Worm (Caenorhabditis elegans) whole organism, midembryonic: ENCODE data around the gene cyp-35B1.

Experiments used
- T22C8.4 ChIP-seq: fragments of 200-800 bp; sonication (Bioruptor generic); IDR thresholded peaks from 2 replicates; pipeline ENCODE4 v1.3.6; 2022; ENCODE audit warnings: missing genetic modification characterization, missing compliant biosample characterization
- cog-1 ChIP-seq: sonication (generic microtip); optimal IDR thresholded peaks from 2 replicates; lab custom pipeline; 2016; ENCODE audit warnings: missing genetic modification characterization, missing compliant biosample characterization
- flt-1 ChIP-seq: fragments of 200-800 bp; sonication (Bioruptor generic); IDR thresholded peaks from 2 replicates; pipeline ENCODE4 v1.3.6; 2022; ENCODE audit warnings: missing genetic modification characterization, missing compliant biosample characterization
- ref-1 ChIP-seq: fragments of 200-800 bp; sonication (Bioruptor generic); conservative IDR thresholded peaks from 2 replicates; pipeline ENCODE4 v1.3.6; 2022; ENCODE audit warnings: missing genetic modification reagents, missing genetic modification characterization, missing compliant biosample characterization
- tab-1 ChIP-seq: fragments of 200-800 bp; sonication (Bioruptor generic); IDR thresholded peaks from 2 replicates; pipeline ENCODE4 v1.3.6; 2022; ENCODE audit warnings: missing genetic modification characterization, missing compliant biosample characterization

DNA sequence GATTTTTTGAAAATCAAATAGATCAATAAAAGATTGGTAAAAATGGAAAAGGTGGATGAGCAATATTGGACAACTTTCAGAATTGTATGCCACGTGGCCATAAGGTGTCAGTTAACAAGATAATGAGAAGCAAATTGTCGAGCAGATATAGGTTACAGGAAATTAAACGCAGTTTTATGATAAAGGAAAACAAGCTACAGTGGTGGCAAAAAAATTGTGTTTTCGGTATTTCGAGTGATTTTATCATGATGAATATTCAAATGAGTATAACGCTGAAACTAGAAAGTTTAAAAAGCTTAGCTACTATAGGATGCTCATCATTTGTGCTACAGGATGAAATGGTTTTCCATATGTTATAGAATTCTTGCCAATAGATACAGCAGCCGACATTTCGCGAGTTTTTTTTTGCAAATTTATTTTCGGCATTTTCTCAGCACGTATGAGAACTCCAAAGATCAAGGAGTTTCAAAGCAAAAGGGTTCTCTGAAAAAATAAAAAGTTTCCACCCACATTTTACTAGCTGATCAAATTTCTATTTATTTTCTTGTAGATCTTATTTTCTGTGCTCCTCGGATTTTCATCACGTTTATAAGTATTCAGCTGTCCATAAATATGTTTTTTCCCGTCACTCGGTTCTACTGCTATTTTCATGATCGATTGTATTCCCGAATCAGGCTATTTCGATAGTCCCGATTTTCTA is 36.2 kb upstream of the cyp-35B1 start, which contains the start of the genes str-229 and srh-190:
- no peak for TF ChIP-seq cog-1
- TF ChIP-seq T22C8.4 (GFP tag; lab: Robert Waterston, UW) = no peak
- TF ChIP-seq flt-1 (GFP tag; lab: Robert Waterston, UW) = no peak
- TF ChIP-seq tab-1 (GFP tag; lab: Robert Waterston, UW) = no peak
- no peak for TF ChIP-seq ref-1
